Worm (Caenorhabditis elegans): Measurements from ENCODE around the gene dvc-1.

The dvc-1 gene

DNA sequence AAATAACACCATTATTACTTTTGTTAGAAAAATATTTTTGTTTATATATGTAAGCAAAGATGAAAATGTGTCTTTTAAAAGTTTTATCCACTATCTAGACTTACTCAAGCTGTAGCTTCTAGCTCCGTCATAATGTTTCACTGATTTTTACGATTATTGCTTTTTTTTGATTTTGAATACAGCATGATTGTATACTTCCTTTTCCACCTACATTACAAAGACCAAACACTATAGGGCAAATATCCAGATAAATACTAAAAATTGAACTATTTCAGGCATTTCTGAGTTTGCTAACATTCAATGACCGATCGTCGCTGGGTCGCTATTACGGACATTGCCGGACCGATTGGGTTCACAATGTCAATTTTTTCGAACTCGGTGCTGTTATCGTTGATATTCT lies 27.6 kb upstream of the dvc-1 start, which contains the start of gene str-116:
TSS of gene str-116 (plus strand) at position 301 of the 400 bp plus-strand sequence.
- no peak for TF ChIP-seq tbx-11 (GFP tag; IDR thresholded peaks at IDR 0.05)
- TF ChIP-seq sea-1 (GFP tag; conservative IDR thresholded peaks at IDR 0.05), result no peak
- TF ChIP-seq pes-1 (GFP tag; IDR thresholded peaks at IDR 0.05), result no peak
- no peak for TF ChIP-seq hmbx-1 (tag; optimal IDR thresholded peaks at IDR 0.05)
- no peak for TF ChIP-seq flt-1 (GFP tag; IDR thresholded peaks at IDR 0.05)
- TF ChIP-seq hnd-1 (tag; optimal IDR thresholded peaks at IDR 0.05), result no peak
- no peak for TF ChIP-seq hmg-4 (GFP tag; optimal IDR thresholded peaks at IDR 0.05)

DNA sequence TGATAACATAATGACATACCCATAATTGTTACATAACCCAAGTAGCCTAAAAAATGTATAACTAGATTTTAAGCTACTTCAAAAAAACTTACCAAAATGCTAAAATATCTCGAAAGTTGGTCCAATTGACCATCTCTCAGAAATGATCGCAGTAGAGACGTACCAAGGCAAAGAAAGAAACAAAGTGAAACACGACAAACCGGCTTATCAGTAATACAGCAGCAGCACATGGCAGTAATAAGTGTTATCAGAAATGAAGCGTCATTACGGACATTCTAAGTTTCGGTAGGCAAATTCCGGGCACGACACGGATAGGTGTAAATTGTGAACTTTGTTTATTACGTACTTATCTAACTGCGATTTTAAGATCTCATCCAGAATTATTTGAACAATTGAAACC lies 26.4 kb upstream of the dvc-1 start, which contains the start of gene cln-3.1:
TSS of gene cln-3.1 (minus strand) at position 171 of the 400 bp plus-strand sequence.
- no peak for TF ChIP-seq tbx-11 (GFP tag; IDR thresholded peaks at IDR 0.05)
- no peak for TF ChIP-seq hmbx-1 (tag; optimal IDR thresholded peaks at IDR 0.05)
- TF ChIP-seq hmg-4 (GFP tag; optimal IDR thresholded peaks at IDR 0.05), result no peak
- no peak for TF ChIP-seq B0310.2 (tag; optimal IDR thresholded peaks at IDR 0.05)
- TF ChIP-seq flt-1 (GFP tag; IDR thresholded peaks at IDR 0.05), result no peak
- no peak for TF ChIP-seq tbx-37 (GFP tag; conservative IDR thresholded peaks at IDR 0.05)
- TF ChIP-seq ets-7 (tag; optimal IDR thresholded peaks at IDR 0.05), result no peak
- no peak for TF ChIP-seq aly-1 (tag; optimal IDR thresholded peaks at IDR 0.05)
- TF ChIP-seq ceh-13 (GFP tag; optimal IDR thresholded peaks at IDR 0.05), result no peak
- TF ChIP-seq sea-1 (GFP tag; conservative IDR thresholded peaks at IDR 0.05), result no peak
- TF ChIP-seq F13C5.2 (tag; optimal IDR thresholded peaks at IDR 0.05), result no peak
- no peak for TF ChIP-seq hnd-1 (tag; optimal IDR thresholded peaks at IDR 0.05)
- TF ChIP-seq pes-1 (GFP tag; IDR thresholded peaks at IDR 0.05), result no peak

DNA sequence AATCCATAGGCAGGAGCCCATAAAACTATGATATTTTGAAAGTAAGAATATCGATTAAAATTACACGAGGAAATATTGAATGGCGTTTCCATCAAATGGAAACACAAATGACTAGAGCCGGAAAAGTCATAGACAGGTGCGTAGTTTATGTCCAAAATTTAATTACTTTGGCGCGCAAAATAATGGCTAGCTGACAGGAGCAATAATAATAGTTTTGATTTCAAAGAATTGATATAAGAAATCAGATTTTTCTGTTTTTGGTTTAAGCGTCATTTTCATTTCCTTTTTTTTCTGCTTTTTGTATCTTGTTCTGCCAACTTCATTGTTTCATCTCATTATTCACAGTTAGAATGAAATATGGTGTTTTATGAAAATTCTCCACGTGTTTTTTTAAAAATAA lies 23.9 kb upstream of the dvc-1 start, which contains the start of gene F07B10.4:
TSS of gene F07B10.4 (minus strand) at position 101 of the 400 bp plus-strand sequence.
- TF ChIP-seq F13C5.2 (tag; optimal IDR thresholded peaks at IDR 0.05) (no peak), hmg-4 (GFP tag; optimal IDR thresholded peaks at IDR 0.05) (no peak), ama-1 (optimal IDR thresholded peaks at IDR 0.05) (no peak), pes-1 (GFP tag; IDR thresholded peaks at IDR 0.05) (no peak), ceh-36 (tag; optimal IDR thresholded peaks at IDR 0.05) (no peak), scrt-1 (GFP tag; IDR thresholded peaks at IDR 0.05) (no peak), hnd-1 (tag; optimal IDR thresholded peaks at IDR 0.05) (no peak), flt-1 (GFP tag; IDR thresholded peaks at IDR 0.05) (no peak), aly-1 (tag; optimal IDR thresholded peaks at IDR 0.05) (no peak), hmbx-1 (tag; optimal IDR thresholded peaks at IDR 0.05) (no peak), sea-1 (GFP tag; conservative IDR thresholded peaks at IDR 0.05) (no peak), tbx-11 (GFP tag; IDR thresholded peaks at IDR 0.05) (no peak), ceh-13 (GFP tag; optimal IDR thresholded peaks at IDR 0.05) (no peak)

DNA sequence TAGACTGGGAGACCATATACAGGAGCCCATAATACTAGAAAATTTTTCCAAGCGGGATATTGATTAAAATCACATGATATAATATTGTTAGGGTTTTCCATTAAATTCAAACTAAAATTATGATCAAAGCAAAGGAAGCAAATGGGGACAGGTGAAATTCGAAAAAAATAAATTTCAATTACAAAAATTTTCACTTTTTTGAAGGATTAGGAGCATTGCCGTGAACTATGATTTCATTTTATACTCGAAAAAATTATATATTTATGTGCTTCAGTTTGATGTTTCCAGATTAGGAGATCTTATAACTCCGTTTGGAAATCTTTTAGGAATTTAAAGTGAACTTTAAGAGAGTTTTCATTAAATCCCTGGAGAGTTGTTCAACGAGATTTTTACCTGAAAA lies 21.5 kb upstream of the dvc-1 start, which contains the start of gene F07B10.7:
TSS of gene F07B10.7 (minus strand) at position 101 of the 400 bp plus-strand sequence.
- no peak for TF ChIP-seq hmbx-1 (tag; optimal IDR thresholded peaks at IDR 0.05)
- no peak for TF ChIP-seq sea-1 (GFP tag; conservative IDR thresholded peaks at IDR 0.05)
- no peak for TF ChIP-seq tbx-37 (GFP tag; conservative IDR thresholded peaks at IDR 0.05)
- no peak for TF ChIP-seq pes-1 (GFP tag; IDR thresholded peaks at IDR 0.05)
- TF ChIP-seq ama-1 (optimal IDR thresholded peaks at IDR 0.05), result no peak
- no peak for TF ChIP-seq scrt-1 (GFP tag; IDR thresholded peaks at IDR 0.05)
- no peak for TF ChIP-seq F13C5.2 (tag; optimal IDR thresholded peaks at IDR 0.05)
- no peak for TF ChIP-seq B0310.2 (tag; optimal IDR thresholded peaks at IDR 0.05)
- no peak for TF ChIP-seq ceh-13 (GFP tag; optimal IDR thresholded peaks at IDR 0.05)
- no peak for TF ChIP-seq hnd-1 (tag; optimal IDR thresholded peaks at IDR 0.05)
- TF ChIP-seq tra-4 (tag; optimal IDR thresholded peaks at IDR 0.05), result no peak
- TF ChIP-seq tbx-11 (GFP tag; IDR thresholded peaks at IDR 0.05), result no peak
- no peak for TF ChIP-seq flt-1 (GFP tag; IDR thresholded peaks at IDR 0.05)

ce11 chrV:11258896-11259295 lies 19.8 kb upstream of the dvc-1 start, which contains the start of gene lgc-36:
Gene lgc-36, minus strand, starts transcription at chrV:11258996.
- TF ChIP-seq hnd-1 (tag; optimal IDR thresholded peaks at IDR 0.05) (no peak), tbx-37 (GFP tag; conservative IDR thresholded peaks at IDR 0.05) (no peak), ama-1 (optimal IDR thresholded peaks at IDR 0.05) (no peak), pes-1 (GFP tag; IDR thresholded peaks at IDR 0.05) (no peak), ceh-36 (tag; optimal IDR thresholded peaks at IDR 0.05) (no peak), tra-4 (tag; optimal IDR thresholded peaks at IDR 0.05) (no peak), ceh-13 (GFP tag; optimal IDR thresholded peaks at IDR 0.05) (no peak)

DNA sequence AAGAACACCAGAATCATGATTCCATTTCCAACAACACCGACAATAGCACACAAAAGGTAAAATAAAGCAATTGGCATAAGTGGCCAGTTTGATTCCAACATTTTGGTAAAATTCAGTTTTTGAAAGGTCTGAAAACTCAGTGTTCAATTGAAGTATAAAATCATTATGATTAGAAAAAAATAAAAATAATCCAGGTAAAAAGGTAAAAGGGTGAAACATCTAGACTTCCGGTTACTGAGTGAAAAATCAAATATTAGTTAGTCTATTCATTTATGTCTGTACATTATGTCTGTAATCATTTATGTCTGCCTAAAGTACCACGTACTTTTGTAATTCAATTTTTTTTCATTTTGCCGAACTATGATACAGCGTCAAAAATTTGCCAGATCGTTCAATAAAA lies 15.8 kb upstream of the dvc-1 start, which contains the start of gene srsx-31:
TSS of gene srsx-31 (minus strand) at position 101 of the 400 bp plus-strand sequence.
- no peak for TF ChIP-seq flt-1 (GFP tag; IDR thresholded peaks at IDR 0.05)
- TF ChIP-seq ets-7 (tag; optimal IDR thresholded peaks at IDR 0.05), result no peak
- no peak for TF ChIP-seq tra-4 (tag; optimal IDR thresholded peaks at IDR 0.05)
- no peak for TF ChIP-seq F13C5.2 (tag; optimal IDR thresholded peaks at IDR 0.05)
- TF ChIP-seq aly-1 (tag; optimal IDR thresholded peaks at IDR 0.05), result no peak
- no peak for TF ChIP-seq hnd-1 (tag; optimal IDR thresholded peaks at IDR 0.05)
- no peak for TF ChIP-seq ceh-36 (tag; optimal IDR thresholded peaks at IDR 0.05)
- TF ChIP-seq hmbx-1 (tag; optimal IDR thresholded peaks at IDR 0.05), result no peak
- TF ChIP-seq scrt-1 (GFP tag; IDR thresholded peaks at IDR 0.05), result no peak
- no peak for TF ChIP-seq tbx-11 (GFP tag; IDR thresholded peaks at IDR 0.05)
- no peak for TF ChIP-seq hmg-4 (GFP tag; optimal IDR thresholded peaks at IDR 0.05)
- TF ChIP-seq ceh-13 (GFP tag; optimal IDR thresholded peaks at IDR 0.05), result no peak
- TF ChIP-seq ama-1 (optimal IDR thresholded peaks at IDR 0.05), result no peak
- no peak for TF ChIP-seq sea-1 (GFP tag; conservative IDR thresholded peaks at IDR 0.05)
- no peak for TF ChIP-seq B0310.2 (tag; optimal IDR thresholded peaks at IDR 0.05)

DNA sequence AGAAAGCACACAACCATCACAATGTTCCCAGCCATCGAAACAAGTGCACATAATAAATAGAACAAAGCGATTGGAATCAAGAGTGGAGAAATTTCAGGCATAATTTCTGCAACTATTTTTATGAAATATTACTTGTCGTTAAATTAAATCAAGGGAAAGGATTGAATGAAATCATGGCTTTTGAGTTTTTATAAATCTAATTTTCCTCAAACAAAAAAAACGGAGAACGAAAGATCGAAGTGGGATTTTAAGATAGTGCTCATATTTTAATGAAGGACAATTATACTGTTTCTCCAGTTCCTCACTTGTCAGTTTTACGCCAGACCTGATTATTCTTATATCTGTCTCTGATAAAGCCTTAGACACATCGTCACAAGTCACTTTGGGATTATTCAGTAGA lies 13.3 kb upstream of the dvc-1 start, which contains the start of gene srsx-33:
TSS of gene srsx-33 (minus strand) at position 101 of the 400 bp plus-strand sequence.
- TF ChIP-seq ama-1 (optimal IDR thresholded peaks at IDR 0.05) (no peak), tra-4 (tag; optimal IDR thresholded peaks at IDR 0.05) (no peak), B0310.2 (tag; optimal IDR thresholded peaks at IDR 0.05) (no peak), tbx-11 (GFP tag; IDR thresholded peaks at IDR 0.05) (no peak), ets-7 (tag; optimal IDR thresholded peaks at IDR 0.05) (no peak), hmbx-1 (tag; optimal IDR thresholded peaks at IDR 0.05) (no peak), aly-1 (tag; optimal IDR thresholded peaks at IDR 0.05) (no peak), flt-1 (GFP tag; IDR thresholded peaks at IDR 0.05) (no peak), scrt-1 (GFP tag; IDR thresholded peaks at IDR 0.05) (no peak), hmg-4 (GFP tag; optimal IDR thresholded peaks at IDR 0.05) (no peak), pes-1 (GFP tag; IDR thresholded peaks at IDR 0.05) (no peak), tbx-37 (GFP tag; conservative IDR thresholded peaks at IDR 0.05) (no peak)

Data from whole organism, early embryonic.